Worm (Caenorhabditis elegans): ENCODE measurements around the gene F43E2.6.

- TF ChIP-seq med-1 (GFP tag; optimal IDR thresholded peaks at IDR 0.05; ENCODE audit: insufficient read depth) (no peak), T22C8.4 (GFP tag; IDR thresholded peaks at IDR 0.05) (no peak), ztf-23 (GFP tag; IDR thresholded peaks at IDR 0.05) (no peak)
These were observed 28.0 kb downstream of the F43E2.6 start for ce11 chrII:7340703-7341102.
